Worm (Caenorhabditis elegans): ENCODE data around the gene brc-1.

DNA sequence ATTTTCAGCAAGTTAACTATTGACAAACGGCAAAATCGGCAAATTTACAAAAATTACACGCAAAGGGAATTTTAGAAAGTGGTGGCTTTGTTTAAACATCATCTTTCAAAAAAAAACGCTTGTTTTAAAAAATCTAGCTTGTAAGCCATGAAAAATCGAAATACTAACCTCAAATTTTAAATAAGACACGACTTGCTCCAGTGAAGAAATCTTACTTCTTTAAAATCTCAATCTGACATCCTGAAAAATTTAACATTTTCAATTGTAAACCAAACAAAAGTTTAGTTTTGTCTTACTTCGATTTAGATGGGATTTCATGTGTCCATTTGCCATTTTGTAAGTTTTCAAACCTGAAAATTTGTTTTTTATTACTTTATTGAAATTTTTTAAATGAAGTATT is 31.0 kb downstream of the brc-1 start:
- TF ChIP-seq ets-4 (tag; optimal IDR thresholded peaks at IDR 0.05): no peak
- TF ChIP-seq fkh-10 (GFP tag; optimal IDR thresholded peaks at IDR 0.05): no peak
- no peak for TF ChIP-seq F13H6.1 (tag; optimal IDR thresholded peaks at IDR 0.05)
- no peak for TF ChIP-seq tbx-7 (tag; optimal IDR thresholded peaks at IDR 0.05)
- TF ChIP-seq dmd-4 (tag; optimal IDR thresholded peaks at IDR 0.05; ENCODE audit: borderline replicate concordance): no peak

All from whole organism, late embryonic.